Worm (Caenorhabditis elegans) whole organism, midembryonic: ENCODE measurements around the gene R01H2.2.

ENCODE experiments used
- med-1 ChIP-seq: sonication (generic microtip); optimal IDR thresholded peaks from 2 replicates; lab custom pipeline; 2017; ENCODE audit warnings: missing genetic modification characterization, mild to moderate bottlenecking, missing compliant biosample characterization, antibody characterized with exemption, missing genetic modification reagents; ENCODE audit not compliant: insufficient read depth
- tab-1 ChIP-seq: fragments of 200-800 bp; sonication (Bioruptor generic); IDR thresholded peaks from 2 replicates; pipeline ENCODE4 v1.3.6; 2022; ENCODE audit warnings: missing genetic modification characterization, missing compliant biosample characterization
- ztf-29 ChIP-seq: fragments of 200-800 bp; sonication (Bioruptor generic); IDR thresholded peaks from 2 replicates; pipeline ENCODE4 v1.3.6; 2022; ENCODE audit warnings: missing genetic modification reagents, missing genetic modification characterization, missing compliant biosample characterization

DNA sequence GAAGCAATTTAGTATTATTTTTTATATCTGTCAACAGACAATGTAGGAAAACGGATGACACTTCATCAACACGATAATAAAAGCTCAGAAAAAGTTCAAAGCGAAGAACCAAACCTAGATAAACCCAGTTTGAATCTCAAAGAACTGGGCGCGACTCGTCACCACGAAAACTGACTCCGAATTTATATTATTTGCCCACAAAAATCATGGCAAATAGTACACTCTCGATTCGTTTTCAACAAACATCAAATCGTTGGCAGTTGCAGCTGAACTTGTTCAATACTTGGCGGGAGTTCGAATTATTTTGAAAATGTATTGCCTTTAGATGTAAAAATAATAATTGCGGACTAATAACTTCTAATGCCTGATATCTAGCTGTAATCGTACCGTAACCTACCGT, 26.8 kb downstream of the R01H2.2 start:
- TF ChIP-seq med-1, result no peak
- no peak for TF ChIP-seq tab-1 (GFP tag; lab: Robert Waterston, UW)
- no peak for TF ChIP-seq ztf-29 (GFP tag; lab: Robert Waterston, UW)
